Worm (Caenorhabditis elegans) whole organism, dauer: ENCODE measurements around the gene pals-29.
"Not testable (repeated sequence)": the region's sequence is repeated elsewhere in the genome, so short reads cannot be mapped to it uniquely, and the experiment has no call there.

Experiments
- unc-62 ChIP-seq: sonication (generic microtip); optimal IDR thresholded peaks from 2 replicates; lab custom pipeline; 2017; ENCODE audit warnings: missing biosample characterization, missing genetic modification reagents, missing genetic modification characterization

pals-29 gene

ce11 chrIV:14542517-14542916 lies at the start of gene pals-29:
pals-29 (minus strand) TSS chrIV:14542617.
- no peak for TF ChIP-seq unc-62

- no peak for TF ChIP-seq unc-62
These were observed 45.2 kb upstream of the pals-29 start for ce11 chrIV:14587589-14587988.

ce11 chrIV:14586759-14587158 lies 44.3 kb upstream of the pals-29 start:
- TF ChIP-seq unc-62: no peak

ce11 chrIV:14580939-14581338 lies 38.5 kb upstream of the pals-29 start, which contains the start of gene irld-18:
irld-18 (minus strand) TSS chrIV:14581039.
- TF ChIP-seq unc-62: no peak

ce11 chrIV:14578650-14579193 lies 36.3 kb upstream of the pals-29 start, which contains the start of gene Y57G11B.8:
Y57G11B.8 (minus strand) TSS chrIV:14578700.
- no peak for TF ChIP-seq unc-62

ce11 chrIV:14576471-14576870 lies 34.1 kb upstream of the pals-29 start:
- TF ChIP-seq unc-62: no peak

ce11 chrIV:14574282-14574869 lies 32.0 kb upstream of the pals-29 start, which contains the start of the genes Y57G11B.3 and Y57G11B.5:
Y57G11B.3 (minus strand) TSS chrIV:14574382.
Y57G11B.5 (plus strand) TSS chrIV:14574819.
- TF ChIP-seq unc-62: no peak

- TF ChIP-seq unc-62: no peak
These were observed 30.7 kb upstream of the pals-29 start for ce11 chrIV:14573068-14573467.

- TF ChIP-seq unc-62: no peak
These were observed 30.2 kb upstream of the pals-29 start, which contains the start of gene glb-34 for ce11 chrIV:14572607-14573006. glb-34 (minus strand) TSS chrIV:14572707.

ce11 chrIV:14571626-14572025 lies 29.2 kb upstream of the pals-29 start:
- TF ChIP-seq unc-62: no peak

- TF ChIP-seq unc-62: no peak
These were observed 22.6 kb upstream of the pals-29 start, which contains the start of gene Y57G11B.2 for ce11 chrIV:14565062-14565461. Y57G11B.2 (plus strand) TSS chrIV:14565362.

ce11 chrIV:14562649-14563268 lies 20.3 kb upstream of the pals-29 start:
- no peak for TF ChIP-seq unc-62

ce11 chrIV:14561677-14562076 lies 19.3 kb upstream of the pals-29 start:
- TF ChIP-seq unc-62: no peak

- no peak for TF ChIP-seq unc-62
These were observed 16.9 kb upstream of the pals-29 start for ce11 chrIV:14559267-14559666.

- no peak for TF ChIP-seq unc-62
These were observed 15.2 kb upstream of the pals-29 start for ce11 chrIV:14557642-14558041.

ce11 chrIV:14554788-14555187 lies 12.4 kb upstream of the pals-29 start, which contains the start of gene Y57G11B.6:
Y57G11B.6 (minus strand) TSS chrIV:14554888.
- TF ChIP-seq unc-62: no peak

- TF ChIP-seq unc-62: not testable (repeated sequence)
These were observed 9.5 kb upstream of the pals-29 start, which contains the start of gene pals-30 for ce11 chrIV:14551870-14552269. pals-30 (minus strand) TSS chrIV:14551970.

ce11 chrIV:14549308-14549707 lies 6.9 kb upstream of the pals-29 start, which contains the start of gene T27E7.9:
T27E7.9 (minus strand) TSS chrIV:14549408.
- no peak for TF ChIP-seq unc-62
